Fruit fly (Drosophila melanogaster) whole organism, embryonic: Measurements from ENCODE around the gene dtn.

ENCODE experiments used
- CG10209 ChIP-seq: fragments of 200-800 bp; sonication (Bioruptor generic); optimal IDR thresholded peaks from 3 replicates; lab custom pipeline; 2017; ENCODE audit warnings: missing biosample characterization, mild to moderate bottlenecking, missing genetic modification characterization, missing genetic modification reagents
- CG10654 ChIP-seq: fragments of 200-800 bp; sonication (Bioruptor generic); optimal IDR thresholded peaks from 2 replicates; lab custom pipeline; 2016; ENCODE audit warnings: missing biosample characterization, missing genetic modification characterization
- CG11085 ChIP-seq: fragments of 200-800 bp; sonication (Bioruptor generic); IDR thresholded peaks from 2 replicates; pipeline ENCODE4 v1.3.6; 2022; ENCODE audit warnings: missing biosample characterization, missing genetic modification characterization
- CG11723 ChIP-seq: fragments of 200-800 bp; sonication (Bioruptor generic); optimal IDR thresholded peaks from 2 replicates; lab custom pipeline; 2017; ENCODE audit warnings: missing biosample characterization, mild to moderate bottlenecking, missing genetic modification characterization
- CG13123 ChIP-seq: fragments of 200-800 bp; sonication (Bioruptor generic); optimal IDR thresholded peaks from 2 replicates; lab custom pipeline; 2016; ENCODE audit warnings: missing biosample characterization, missing genetic modification characterization
- CG13287 ChIP-seq: fragments of 200-800 bp; sonication (Bioruptor generic); IDR thresholded peaks from 2 replicates; pipeline ENCODE4 v1.3.6; 2022; ENCODE audit warnings: missing biosample characterization, missing genetic modification characterization; ENCODE audit not compliant: partially characterized antibody
- CG17328 ChIP-seq: fragments of 200-800 bp; sonication (Bioruptor generic); IDR thresholded peaks from 2 replicates; pipeline ENCODE4 v1.3.6; 2022; ENCODE audit warnings: missing biosample characterization, missing genetic modification characterization
- CG3163 ChIP-seq: fragments of 200-800 bp; sonication (Bioruptor generic); optimal IDR thresholded peaks from 3 replicates; lab custom pipeline; 2016; ENCODE audit warnings: missing biosample characterization, missing genetic modification characterization
- CG3407 ChIP-seq: fragments of 200-800 bp; sonication (Bioruptor generic); optimal IDR thresholded peaks from 2 replicates; lab custom pipeline; 2018; ENCODE audit warnings: missing biosample characterization, mild to moderate bottlenecking, missing genetic modification characterization
- CG34422 ChIP-seq: fragments of 200-800 bp; sonication (Bioruptor generic); IDR thresholded peaks from 3 replicates; pipeline ENCODE4 v1.3.6; 2022; ENCODE audit warnings: missing biosample characterization, missing genetic modification characterization
- CG3726 ChIP-seq: fragments of 200-800 bp; sonication (Bioruptor generic); IDR thresholded peaks from 3 replicates; pipeline ENCODE4, ENCODE4 v1.3.6; 2022; ENCODE audit warnings: missing biosample characterization, missing genetic modification characterization
- CG4707 ChIP-seq: fragments of 200-800 bp; sonication (Bioruptor generic); optimal IDR thresholded peaks from 2 replicates; lab custom pipeline; 2018; ENCODE audit warnings: missing biosample characterization, mild to moderate bottlenecking, missing genetic modification characterization, moderate library complexity
- CG6272 ChIP-seq: fragments of 200-800 bp; sonication (Bioruptor generic); IDR thresholded peaks from 2 replicates; pipeline ENCODE4 v1.3.6; 2022; ENCODE audit warnings: missing biosample characterization, missing genetic modification characterization
- CG6683 ChIP-seq: fragments of 200-800 bp; sonication (Bioruptor generic); optimal IDR thresholded peaks from 2 replicates; lab custom pipeline; 2017; ENCODE audit warnings: missing biosample characterization, mild to moderate bottlenecking, missing genetic modification characterization, missing genetic modification reagents
- CG6689 ChIP-seq: fragments of 200-800 bp; sonication (Bioruptor generic); IDR thresholded peaks from 2 replicates; pipeline ENCODE4 v1.3.6; 2022; ENCODE audit warnings: missing biosample characterization, missing genetic modification characterization
- CG9215 ChIP-seq: fragments of 200-800 bp; sonication (Bioruptor generic); IDR thresholded peaks from 2 replicates; pipeline ENCODE4 v1.3.6; 2022; ENCODE audit warnings: missing biosample characterization, missing genetic modification characterization
- Camta ChIP-seq: fragments of 200-800 bp; sonication (Bioruptor generic); optimal IDR thresholded peaks from 2 replicates; lab custom pipeline; 2016; ENCODE audit warnings: missing biosample characterization, missing genetic modification characterization
- Doc3 ChIP-seq: fragments of 200-800 bp; sonication (Bioruptor generic); IDR thresholded peaks from 3 replicates; pipeline ENCODE4 v1.3.6; 2022; ENCODE audit warnings: missing biosample characterization, missing genetic modification characterization; ENCODE audit not compliant: partially characterized antibody
- Dp ChIP-seq: fragments of 200-800 bp; sonication (Bioruptor generic); optimal IDR thresholded peaks from 2 replicates; lab custom pipeline; 2018; ENCODE audit warnings: missing biosample characterization, mild to moderate bottlenecking, missing genetic modification characterization, moderate library complexity
- GATAe ChIP-seq: fragments of 200-800 bp; sonication (Bioruptor generic); conservative IDR thresholded peaks from 2 replicates; pipeline ENCODE4 v1.3.6; 2022; ENCODE audit warnings: missing biosample characterization, missing genetic modification characterization
- Hmr ChIP-seq: fragments of 200-800 bp; sonication (Bioruptor generic); optimal IDR thresholded peaks from 3 replicates; lab custom pipeline; 2017; ENCODE audit warnings: mild to moderate bottlenecking, missing biosample characterization, missing genetic modification reagents, missing genetic modification characterization
- Hmx ChIP-seq: fragments of 200-800 bp; sonication (Bioruptor generic); optimal IDR thresholded peaks from 2 replicates; lab custom pipeline; 2016; ENCODE audit warnings: missing biosample characterization, missing genetic modification characterization
- Max ChIP-seq: fragments of 200-800 bp; sonication (Bioruptor generic); optimal IDR thresholded peaks from 2 replicates; lab custom pipeline; 2016; ENCODE audit warnings: missing biosample characterization, mild to moderate bottlenecking, missing genetic modification characterization
- Med ChIP-seq: fragments of 200-800 bp; sonication (Bioruptor generic); peaks from one replicate; lab custom pipeline; 2016; ENCODE audit warnings: missing biosample characterization, missing genetic modification characterization, mild to moderate bottlenecking, inconsistent platforms, moderate library complexity
- Myb ChIP-seq: fragments of 200-800 bp; sonication (Bioruptor generic); optimal IDR thresholded peaks from 2 replicates; lab custom pipeline; 2016; ENCODE audit warnings: missing biosample characterization, missing genetic modification characterization
- Neu2 ChIP-seq: fragments of 200-800 bp; sonication (Bioruptor generic); optimal IDR thresholded peaks from 3 replicates; lab custom pipeline; 2016; ENCODE audit warnings: missing biosample characterization, missing genetic modification characterization, borderline replicate concordance
- Ravus ChIP-seq: fragments of 200-800 bp; sonication (Bioruptor generic); IDR thresholded peaks from 2 replicates; pipeline ENCODE4 v1.3.6; 2022; ENCODE audit warnings: missing biosample characterization, missing genetic modification characterization
- Vsx1 ChIP-seq: fragments of 200-800 bp; sonication (Bioruptor generic); optimal IDR thresholded peaks from 2 replicates; lab custom pipeline; 2017; ENCODE audit warnings: missing biosample characterization, mild to moderate bottlenecking, missing genetic modification characterization, missing genetic modification reagents
- bsh ChIP-seq, 2 experiments: fragments of 200-800 bp; sonication (Bioruptor generic); optimal IDR thresholded peaks; 2 replicates each; lab custom pipeline; 2017 to 2018; ENCODE audit warnings: mild to moderate bottlenecking in 2 of 2, missing biosample characterization in 2 of 2, missing genetic modification characterization in 2 of 2, moderate library complexity in 1 of 2
- dm ChIP-seq: fragments of 200-800 bp; sonication (Bioruptor generic); optimal IDR thresholded peaks from 3 replicates; lab custom pipeline; 2016; ENCODE audit warnings: missing biosample characterization, missing genetic modification characterization
- dmrt11E ChIP-seq: fragments of 200-800 bp; sonication (Bioruptor generic); optimal IDR thresholded peaks from 3 replicates; lab custom pipeline; 2018; ENCODE audit warnings: missing biosample characterization, mild to moderate bottlenecking, missing genetic modification characterization, moderate library complexity
- dpn ChIP-seq, 2 experiments: fragments of 200-800 bp; sonication (Bioruptor generic); optimal IDR thresholded peaks; 3 replicates each; lab custom pipeline; 2016; ENCODE audit warnings: missing biosample characterization in 2 of 2, missing genetic modification characterization in 2 of 2
- fd3F ChIP-seq: fragments of 200-800 bp; sonication (Bioruptor generic); optimal IDR thresholded peaks from 2 replicates; lab custom pipeline; 2018; ENCODE audit warnings: missing biosample characterization, mild to moderate bottlenecking, missing genetic modification characterization, moderate library complexity
- fd64A ChIP-seq: fragments of 200-800 bp; sonication (Bioruptor generic); optimal IDR thresholded peaks from 3 replicates; lab custom pipeline; 2018; ENCODE audit warnings: missing biosample characterization, mild to moderate bottlenecking, missing genetic modification characterization
- ham ChIP-seq: fragments of 200-800 bp; sonication (Bioruptor generic); IDR thresholded peaks from 2 replicates; pipeline ENCODE4 v1.3.6; 2022; ENCODE audit warnings: missing biosample characterization, missing genetic modification characterization
- hkb ChIP-seq, 2 experiments: fragments of 200-800 bp in 1 of 2; fragments of >200 bp in 1 of 2; sonication (Bioruptor generic) in 1 of 2; IDR thresholded peaks in 1 of 2; optimal IDR thresholded peaks in 1 of 2; 2 replicates each; pipeline versions ENCODE4 v1.3.6 to Lab custom; 2017 to 2022; ENCODE audit warnings: missing biosample characterization in 1 of 2, missing genetic modification characterization in 1 of 2
- insv ChIP-seq, 2 experiments: fragments of 200-800 bp; sonication (Bioruptor generic); optimal IDR thresholded peaks; 3 replicates each; lab custom pipeline; 2016 to 2018; ENCODE audit warnings: missing biosample characterization in 2 of 2, missing genetic modification characterization in 2 of 2
- kni ChIP-seq: fragments of 200-800 bp; sonication (Bioruptor generic); optimal IDR thresholded peaks from 3 replicates; lab custom pipeline; 2017; ENCODE audit warnings: mild to moderate bottlenecking, missing biosample characterization, missing genetic modification reagents, missing genetic modification characterization
- nerfin-2 ChIP-seq: fragments of 200-800 bp; sonication (Bioruptor generic); IDR thresholded peaks from 2 replicates; pipeline ENCODE4 v1.3.6; 2022; ENCODE audit warnings: missing biosample characterization, missing genetic modification characterization; ENCODE audit not compliant: partially characterized antibody
- org-1 ChIP-seq: fragments of 200-800 bp; sonication (Bioruptor generic); optimal IDR thresholded peaks from 2 replicates; lab custom pipeline; 2017; ENCODE audit warnings: missing biosample characterization, missing genetic modification characterization
- otp ChIP-seq: fragments of 200-800 bp; sonication (Bioruptor generic); IDR thresholded peaks from 3 replicates; pipeline ENCODE4, ENCODE4 v1.3.6; 2022; ENCODE audit warnings: missing biosample characterization, missing genetic modification characterization
- prd ChIP-seq, 3 experiments: fragments of >200 bp in 2 of 3; fragments of 200-800 bp in 1 of 3; sonication (Bioruptor generic) in 1 of 3; optimal IDR thresholded peaks in 2 of 3; IDR thresholded peaks in 1 of 3; 2 replicates in 2 of 3; 3 replicates in 1 of 3; pipeline versions ENCODE4 v1.3.6 to Lab custom; 2017 to 2022; ENCODE audit warnings: missing biosample characterization in 1 of 3, missing genetic modification characterization in 1 of 3
- pros ChIP-seq: fragments of 200-800 bp; sonication (Bioruptor generic); optimal IDR thresholded peaks from 3 replicates; lab custom pipeline; 2019; ENCODE audit warnings: missing biosample characterization, mild to moderate bottlenecking, missing genetic modification characterization, moderate library complexity
- sd ChIP-seq: fragments of 200-800 bp; sonication (Bioruptor generic); optimal IDR thresholded peaks from 3 replicates; lab custom pipeline; 2018; ENCODE audit warnings: missing biosample characterization, mild to moderate bottlenecking, missing genetic modification characterization, moderate library complexity
- slbo ChIP-seq: fragments of 200-800 bp; sonication (Bioruptor generic); IDR thresholded peaks from 2 replicates; pipeline ENCODE4 v1.3.6; 2022; ENCODE audit warnings: missing biosample characterization, missing genetic modification characterization
- slou ChIP-seq: fragments of 200-800 bp; sonication (Bioruptor generic); optimal IDR thresholded peaks from 3 replicates; lab custom pipeline; 2016; ENCODE audit warnings: missing biosample characterization, missing genetic modification characterization
- sob ChIP-seq: fragments of 200-800 bp; sonication (Bioruptor generic); IDR thresholded peaks from 2 replicates; pipeline ENCODE4 v1.3.6; 2022; ENCODE audit warnings: missing biosample characterization, missing genetic modification characterization
- stc ChIP-seq: fragments of 200-800 bp; sonication (Bioruptor generic); IDR thresholded peaks from 2 replicates; pipeline ENCODE4 v1.3.6; 2022; ENCODE audit warnings: missing biosample characterization, missing genetic modification characterization
- toy ChIP-seq: fragments of 200-800 bp; sonication (Bioruptor generic); IDR thresholded peaks from 2 replicates; pipeline ENCODE4 v1.3.6; 2022; ENCODE audit warnings: missing biosample characterization, missing genetic modification characterization
- trem ChIP-seq: fragments of 200-800 bp; optimal IDR thresholded peaks from 3 replicates; lab custom pipeline; 2019; ENCODE audit warnings: missing biosample characterization, mild to moderate bottlenecking, missing genetic modification characterization, moderate library complexity

The dtn gene

DNA sequence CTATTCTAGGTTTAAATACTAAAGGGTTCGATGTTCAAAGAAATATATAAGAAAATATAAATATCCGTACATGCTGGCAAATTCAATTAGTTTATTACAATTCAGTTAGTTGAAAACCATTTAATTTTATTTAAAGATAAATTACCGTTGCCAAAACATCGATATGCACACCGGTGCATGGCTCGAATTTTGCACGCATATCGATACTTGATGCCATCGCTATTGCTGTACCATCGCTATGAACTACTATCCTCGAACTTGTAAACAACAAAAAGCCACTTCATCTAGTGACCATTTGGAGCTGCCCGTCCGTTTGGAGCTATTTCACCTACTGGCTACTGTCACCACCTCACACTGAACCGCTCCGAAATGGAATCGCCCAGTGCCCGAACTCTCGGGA lies 35.5 kb downstream of the dtn start, which contains the start of gene Josd (continued):
- TF ChIP-seq CG6272 (no peak), Hmr (peak; percentile 27), Vsx1 (GFP tag; lab: Kevin White, UChicago) (no peak), CG34422 (GFP tag; lab: Robert Waterston, UW) (0 out of 3 replicates have a peak, but pooled peaks have one; percentile 11), CG10209 (GFP tag; lab: Kevin White, UChicago) (no peak), Hmx (GFP tag; lab: Kevin White, UChicago) (no peak), trem (tag; lab: Kevin White, UChicago) (peak; percentile 6), CG11085 (no peak), toy (no peak), dmrt11E (no peak), insv (GFP tag; optimal IDR thresholded peaks at IDR 0.05; lab: Kevin White, UChicago) (no peak), fd64A (GFP tag; lab: Kevin White, UChicago) (no peak), ham (GFP tag; lab: Robert Waterston, UW) (no peak), kni (GFP tag; lab: Kevin White, UChicago) (no peak), slou (GFP tag; lab: Kevin White, UChicago) (no peak), CG6689 (GFP tag; lab: Robert Waterston, UW) (no peak), dm (GFP tag; lab: Kevin White, UChicago) (no peak), bsh (GFP tag; optimal IDR thresholded peaks at IDR 0.05; lab: Kevin White, UChicago) (no peak), CG11723 (no peak), fd3F (GFP tag; lab: Kevin White, UChicago) (no peak), CG9215 (GFP tag; lab: Robert Waterston, UW) (no peak), CG4707 (GFP tag; lab: Kevin White, UChicago) (no peak), Camta (no peak), Ravus (GFP tag; lab: Robert Waterston, UW) (no peak), pros (GFP tag; lab: Kevin White, UChicago) (no peak), CG3726 (GFP tag; lab: Robert Waterston, UW) (no peak), CG10654 (no peak), Neu2 (GFP tag; lab: Kevin White, UChicago) (no peak), org-1 (GFP tag; lab: Kevin White, UChicago) (no peak), stc (GFP tag; lab: Robert Waterston, UW) (no peak), dpn (GFP tag; optimal IDR thresholded peaks at IDR 0.05; lab: Kevin White, UChicago) (no peak), slbo (no peak), CG3407 (GFP tag; lab: Kevin White, UChicago) (no peak), prd (optimal IDR thresholded peaks at IDR 0.05; lab: Kevin White, UChicago) (no peak), prd (GFP tag; IDR thresholded peaks at IDR 0.05; lab: Robert Waterston, UW) (no peak), Doc3 (GFP tag; lab: Robert Waterston, UW) (peak; percentile 77), sob (no peak), CG13123 (GFP tag; lab: Kevin White, UChicago) (no peak), hkb (optimal IDR thresholded peaks at IDR 0.05; lab: Kevin White, UChicago) (no peak), hkb (GFP tag; IDR thresholded peaks at IDR 0.05; lab: Robert Waterston, UW) (no peak), Dp (peak; percentile 15), CG13287 (GFP tag; lab: Robert Waterston, UW) (peak; percentile 87), CG3163 (GFP tag; lab: Kevin White, UChicago) (no peak), CG17328 (GFP tag; lab: Robert Waterston, UW) (no peak), Myb (GFP tag; lab: Kevin White, UChicago) (peak; percentile 75), nerfin-2 (GFP tag; lab: Robert Waterston, UW) (peak; percentile 66), Max (GFP tag; lab: Kevin White, UChicago) (no peak), CG6683 (GFP tag; lab: Kevin White, UChicago) (no peak), GATAe (GFP tag; lab: Robert Waterston, UW) (no peak), otp (GFP tag; lab: Robert Waterston, UW) (no peak), sd (no peak), Med (peak; percentile 80)
